Worm (Caenorhabditis elegans): ENCODE data around the gene clec-213.

- TF ChIP-seq zim-3 (tag; optimal IDR thresholded peaks at IDR 0.05) (no peak), rec-8 (tag; optimal IDR thresholded peaks at IDR 0.05) (no peak), C17E4.6 (GFP tag; IDR thresholded peaks at IDR 0.05) (no peak), B0336.3 (GFP tag; IDR thresholded peaks at IDR 0.05) (no peak), lin-54 (GFP tag; optimal IDR thresholded peaks at IDR 0.05) (no peak), tbp1 (GFP tag; optimal IDR thresholded peaks at IDR 0.05) (no peak), attf-5 (GFP tag; optimal IDR thresholded peaks at IDR 0.05) (no peak), hsf-1 (GFP tag; IDR thresholded peaks at IDR 0.05) (no peak), zfh-2 (GFP tag; conservative IDR thresholded peaks at IDR 0.05) (no peak), dpl-1 (GFP tag; optimal IDR thresholded peaks at IDR 0.05) (no peak), lin-40 (tag; optimal IDR thresholded peaks at IDR 0.05) (no peak), snpc-1.1 (tag; optimal IDR thresholded peaks at IDR 0.05; ENCODE audit: insufficient read depth) (no peak)
Observed at ce11 chrV:7555875-7556274, 49.1 kb upstream of the clec-213 start.
